Fruit fly (Drosophila melanogaster) whole organism, adult: ENCODE data around the gene Grip71.
A peak's percentile ranks its signal among the peaks of the same experiment; 100 is the strongest.

Experiments used
- CG11617 ChIP-seq: fragments of 200-800 bp; sonication (Bioruptor generic); optimal IDR thresholded peaks from 2 replicates; lab custom pipeline; 2017; ENCODE audit warnings: mild to moderate bottlenecking, missing biosample characterization, missing genetic modification reagents, missing genetic modification characterization
- CG12768 ChIP-seq: fragments of 200-800 bp; sonication (Bioruptor generic); optimal IDR thresholded peaks from 2 replicates; lab custom pipeline; 2017; ENCODE audit warnings: missing biosample characterization, missing genetic modification characterization, mild to moderate bottlenecking, moderate library complexity, missing genetic modification reagents
- CG14711 ChIP-seq: fragments of 200-800 bp; sonication (Bioruptor generic); optimal IDR thresholded peaks from 2 replicates; lab custom pipeline; 2018; ENCODE audit warnings: missing biosample characterization, mild to moderate bottlenecking, missing genetic modification characterization, moderate library complexity
- CG1620 ChIP-seq: fragments of 200-800 bp; sonication (Bioruptor generic); optimal IDR thresholded peaks from 2 replicates; lab custom pipeline; 2016; ENCODE audit warnings: missing biosample characterization, missing genetic modification characterization
- CG33017 ChIP-seq: fragments of 200-800 bp; sonication (Bioruptor generic); optimal IDR thresholded peaks from 2 replicates; lab custom pipeline; 2018; ENCODE audit warnings: missing biosample characterization, mild to moderate bottlenecking, missing genetic modification characterization, moderate library complexity
- CG5204 ChIP-seq: fragments of 200-800 bp; sonication (Bioruptor generic); optimal IDR thresholded peaks from 2 replicates; lab custom pipeline; 2016; ENCODE audit warnings: missing biosample characterization, missing genetic modification characterization
- CG7045 ChIP-seq: fragments of 200-800 bp; sonication (Bioruptor generic); optimal IDR thresholded peaks from 2 replicates; lab custom pipeline; 2017; ENCODE audit warnings: missing biosample characterization, mild to moderate bottlenecking, missing genetic modification characterization
- CG7101 ChIP-seq: fragments of 200-800 bp; sonication (Bioruptor generic); optimal IDR thresholded peaks from 2 replicates; lab custom pipeline; 2018; ENCODE audit warnings: missing biosample characterization, mild to moderate bottlenecking, missing genetic modification characterization, moderate library complexity
- Clk ChIP-seq: fragments of 200-800 bp; sonication (Bioruptor generic); optimal IDR thresholded peaks from 2 replicates; lab custom pipeline; 2017; ENCODE audit warnings: missing biosample characterization, missing genetic modification characterization
- Crg-1 ChIP-seq: fragments of 200-800 bp; sonication (Bioruptor generic); optimal IDR thresholded peaks from 2 replicates; lab custom pipeline; 2016; ENCODE audit warnings: missing biosample characterization, missing genetic modification characterization
- Hr96 ChIP-seq: fragments of 200-800 bp; sonication (Bioruptor generic); optimal IDR thresholded peaks from 2 replicates; lab custom pipeline; 2016; ENCODE audit warnings: missing biosample characterization, missing genetic modification characterization
- Mnt ChIP-seq: fragments of 200-800 bp; sonication (Bioruptor generic); optimal IDR thresholded peaks from 2 replicates; lab custom pipeline; 2016; ENCODE audit warnings: missing biosample characterization, mild to moderate bottlenecking, missing genetic modification characterization
- bab1 ChIP-seq: fragments of 200-800 bp; sonication (Bioruptor generic); optimal IDR thresholded peaks from 3 replicates; lab custom pipeline; 2019; ENCODE audit warnings: missing biosample characterization, mild to moderate bottlenecking, missing genetic modification characterization, moderate library complexity
- cic ChIP-seq: fragments of 200-800 bp; sonication (Bioruptor generic); optimal IDR thresholded peaks from 2 replicates; lab custom pipeline; 2017; ENCODE audit warnings: missing biosample characterization, mild to moderate bottlenecking, missing genetic modification characterization, moderate library complexity
- cnc ChIP-seq, 2 experiments: fragments of >200 bp; optimal IDR thresholded peaks; 2 replicates each; lab custom pipeline; 2017
- kay ChIP-seq: fragments of 200-800 bp; sonication (Bioruptor generic); peaks from one replicate; lab custom pipeline; 2016; ENCODE audit warnings: missing biosample characterization, missing genetic modification characterization, borderline replicate concordance
- ovo ChIP-seq: fragments of 200-800 bp; sonication (Bioruptor generic); optimal IDR thresholded peaks from 2 replicates; lab custom pipeline; 2016; ENCODE audit warnings: missing biosample characterization, missing genetic modification characterization
- pad ChIP-seq: fragments of 200-800 bp; sonication (Bioruptor generic); optimal IDR thresholded peaks from 3 replicates; lab custom pipeline; 2017; ENCODE audit warnings: missing biosample characterization, missing genetic modification characterization, mild to moderate bottlenecking, moderate library complexity, missing genetic modification reagents
- tj ChIP-seq: fragments of 200-800 bp; sonication (Bioruptor generic); optimal IDR thresholded peaks from 3 replicates; lab custom pipeline; 2017; ENCODE audit warnings: missing biosample characterization, mild to moderate bottlenecking, missing genetic modification characterization, moderate library complexity
- toe ChIP-seq: fragments of 200-800 bp; sonication (Bioruptor generic); optimal IDR thresholded peaks from 2 replicates; lab custom pipeline; 2016; ENCODE audit warnings: missing biosample characterization, missing genetic modification characterization

The Grip71 gene

dm6 chr2L:18707844-18708238 lies 805 bp upstream of the Grip71 start:
- TF ChIP-seq cic (GFP tag; lab: Kevin White, UChicago) (peak; percentile 17), tj (GFP tag; lab: Kevin White, UChicago) (no peak)

dm6 chr2L:18713686-18714085 lies 5.0 kb downstream of the Grip71 start, which contains the start of gene Irk3:
TSS of gene Irk3 (minus strand) at chr2L:18713748.
- no peak for TF ChIP-seq CG5204
- no peak for TF ChIP-seq bab1
- TF ChIP-seq ovo (GFP tag; lab: Kevin White, UChicago): no peak
- TF ChIP-seq CG14711 (tag; lab: Kevin White, UChicago): peak; percentile 33
- no peak for TF ChIP-seq kay
- no peak for TF ChIP-seq tj (GFP tag; lab: Kevin White, UChicago)
- TF ChIP-seq cnc (optimal IDR thresholded peaks at IDR 0.05; lab: Kevin White, UChicago): no peak
- TF ChIP-seq cic (GFP tag; lab: Kevin White, UChicago): peak; percentile 85
- TF ChIP-seq CG12768 (GFP tag; lab: Kevin White, UChicago): peak; percentile 67
- peak; percentile 73 for TF ChIP-seq CG33017 (tag; lab: Kevin White, UChicago)
- TF ChIP-seq CG7045 (GFP tag; lab: Kevin White, UChicago): peak; percentile 69
- TF ChIP-seq Hr96 (GFP tag; lab: Kevin White, UChicago): no peak
- no peak for TF ChIP-seq CG1620 (GFP tag; lab: Kevin White, UChicago)
- no peak for TF ChIP-seq Crg-1 (GFP tag; lab: Kevin White, UChicago)
- no peak for TF ChIP-seq Clk
- TF ChIP-seq Mnt (GFP tag; lab: Kevin White, UChicago): peak; percentile 6
- peak; percentile 52 for TF ChIP-seq CG11617 (GFP tag; lab: Kevin White, UChicago)
- no peak for TF ChIP-seq toe (GFP tag; lab: Kevin White, UChicago)
- peak; percentile 7 for TF ChIP-seq pad (GFP tag; lab: Kevin White, UChicago)
- peak; percentile 64 for TF ChIP-seq CG7101 (tag; lab: Kevin White, UChicago)

- no peak for TF ChIP-seq CG11617 (GFP tag; lab: Kevin White, UChicago)
- TF ChIP-seq CG7101 (tag; lab: Kevin White, UChicago): no peak
- no peak for TF ChIP-seq CG12768 (GFP tag; lab: Kevin White, UChicago)
- no peak for TF ChIP-seq toe (GFP tag; lab: Kevin White, UChicago)
- TF ChIP-seq cic (GFP tag; lab: Kevin White, UChicago): no peak
- no peak for TF ChIP-seq Hr96 (GFP tag; lab: Kevin White, UChicago)
- no peak for TF ChIP-seq Mnt (GFP tag; lab: Kevin White, UChicago)
- no peak for TF ChIP-seq tj (GFP tag; lab: Kevin White, UChicago)
- TF ChIP-seq pad (GFP tag; lab: Kevin White, UChicago): no peak
- no peak for TF ChIP-seq CG14711 (tag; lab: Kevin White, UChicago)
- no peak for TF ChIP-seq CG5204
- no peak for TF ChIP-seq ovo (GFP tag; lab: Kevin White, UChicago)
- TF ChIP-seq cnc (optimal IDR thresholded peaks at IDR 0.05; lab: Kevin White, UChicago): no peak
- TF ChIP-seq bab1: no peak
- no peak for TF ChIP-seq CG1620 (GFP tag; lab: Kevin White, UChicago)
- TF ChIP-seq CG33017 (tag; lab: Kevin White, UChicago): no peak
- no peak for TF ChIP-seq Clk
- TF ChIP-seq CG7045 (GFP tag; lab: Kevin White, UChicago): no peak
- no peak for TF ChIP-seq Crg-1 (GFP tag; lab: Kevin White, UChicago)
- no peak for TF ChIP-seq kay
Observed at dm6 chr2L:18714086-18714485, 5.4 kb downstream of the Grip71 start.

dm6 chr2L:18717365-18718011 lies 8.8 kb downstream of the Grip71 start:
- TF ChIP-seq kay (no peak), Hr96 (GFP tag; lab: Kevin White, UChicago) (no peak), CG1620 (GFP tag; lab: Kevin White, UChicago) (no peak), CG7101 (tag; lab: Kevin White, UChicago) (no peak), CG11617 (GFP tag; lab: Kevin White, UChicago) (no peak), CG12768 (GFP tag; lab: Kevin White, UChicago) (no peak), toe (GFP tag; lab: Kevin White, UChicago) (no peak), CG33017 (tag; lab: Kevin White, UChicago) (no peak), CG7045 (GFP tag; lab: Kevin White, UChicago) (no peak), bab1 (no peak), cnc (optimal IDR thresholded peaks at IDR 0.05; lab: Kevin White, UChicago) (no peak), CG5204 (no peak), ovo (GFP tag; lab: Kevin White, UChicago) (no peak), cic (GFP tag; lab: Kevin White, UChicago) (no peak), CG14711 (tag; lab: Kevin White, UChicago) (no peak), pad (GFP tag; lab: Kevin White, UChicago) (no peak)

- TF ChIP-seq bab1 (no peak), kay (no peak), ovo (GFP tag; lab: Kevin White, UChicago) (no peak), CG14711 (tag; lab: Kevin White, UChicago) (no peak)
Observed at dm6 chr2L:18719583-18719982, 10.9 kb downstream of the Grip71 start.

dm6 chr2L:18724842-18725241 lies 16.2 kb downstream of the Grip71 start:
- TF ChIP-seq pad (GFP tag; lab: Kevin White, UChicago): no peak
- no peak for TF ChIP-seq CG1620 (GFP tag; lab: Kevin White, UChicago)
- no peak for TF ChIP-seq CG7101 (tag; lab: Kevin White, UChicago)
- TF ChIP-seq CG11617 (GFP tag; lab: Kevin White, UChicago): no peak
- TF ChIP-seq bab1: no peak
- TF ChIP-seq ovo (GFP tag; lab: Kevin White, UChicago): no peak
- no peak for TF ChIP-seq tj (GFP tag; lab: Kevin White, UChicago)
- no peak for TF ChIP-seq CG5204
- no peak for TF ChIP-seq CG12768 (GFP tag; lab: Kevin White, UChicago)
- TF ChIP-seq toe (GFP tag; lab: Kevin White, UChicago): no peak
- no peak for TF ChIP-seq CG7045 (GFP tag; lab: Kevin White, UChicago)
- no peak for TF ChIP-seq kay
- no peak for TF ChIP-seq cnc (optimal IDR thresholded peaks at IDR 0.05; lab: Kevin White, UChicago)
- TF ChIP-seq Hr96 (GFP tag; lab: Kevin White, UChicago): no peak
- no peak for TF ChIP-seq Mnt (GFP tag; lab: Kevin White, UChicago)
- no peak for TF ChIP-seq cic (GFP tag; lab: Kevin White, UChicago)
- TF ChIP-seq Clk: no peak
- no peak for TF ChIP-seq Crg-1 (GFP tag; lab: Kevin White, UChicago)
- no peak for TF ChIP-seq CG14711 (tag; lab: Kevin White, UChicago)
- TF ChIP-seq CG33017 (tag; lab: Kevin White, UChicago): no peak
